Fruit fly (Drosophila melanogaster): ENCODE measurements around the gene CG15211.

CG15211 gene

dm6 chrX:10806718-10807412 is 34.5 kb downstream of the CG15211 start (continued):
- TF ChIP-seq salm (tag; optimal IDR thresholded peaks at IDR 0.05) (no peak), pho (GFP tag; optimal IDR thresholded peaks at IDR 0.05) (no peak), CG3995 (GFP tag; optimal IDR thresholded peaks at IDR 0.05) (no peak), vvl (GFP tag; IDR thresholded peaks at IDR 0.05) (no peak), gem (tag; optimal IDR thresholded peaks at IDR 0.05) (peak; percentile 8), CG7745 (tag; optimal IDR thresholded peaks at IDR 0.05) (no peak), CG16779 (GFP tag; IDR thresholded peaks at IDR 0.05) (no peak), lov (optimal IDR thresholded peaks at IDR 0.05) (no peak), lov (GFP tag; IDR thresholded peaks at IDR 0.05) (no peak), nerfin-1 (tag; optimal IDR thresholded peaks at IDR 0.05) (no peak), chinmo (GFP tag; IDR thresholded peaks at IDR 0.05; ENCODE audit: partially characterized antibody) (peak; percentile 74; the same call in 2 of the 4 replicates), zfh2 (GFP tag; optimal IDR thresholded peaks at IDR 0.05) (no peak), mirr (GFP tag; optimal IDR thresholded peaks at IDR 0.05) (no peak), Asciz (GFP tag; optimal IDR thresholded peaks at IDR 0.05) (no peak), unpg (GFP tag; optimal IDR thresholded peaks at IDR 0.05) (no peak), CG2678 (tag; optimal IDR thresholded peaks at IDR 0.05) (peak; percentile 3), CG9437 (GFP tag; optimal IDR thresholded peaks at IDR 0.05) (peak; percentile 98), jumu (GFP tag; optimal IDR thresholded peaks at IDR 0.05) (no peak), GATAe (GFP tag; conservative IDR thresholded peaks at IDR 0.05) (no peak), CG8924 (tag; optimal IDR thresholded peaks at IDR 0.05) (no peak), CG6175 (GFP tag; IDR thresholded peaks at IDR 0.05) (no peak), CoRest (tag; optimal IDR thresholded peaks at IDR 0.05) (peak; percentile 10), row (GFP tag; IDR thresholded peaks at IDR 0.05) (peak; percentile 42; the same call in 1 of the 3 replicates), CG17568 (GFP tag; optimal IDR thresholded peaks at IDR 0.05) (no peak), CG3163 (GFP tag; optimal IDR thresholded peaks at IDR 0.05) (peak; percentile 25), Dfd (GFP tag; optimal IDR thresholded peaks at IDR 0.05) (no peak), CG18599 (GFP tag; optimal IDR thresholded peaks at IDR 0.05) (peak; percentile 33), MTF-1 (GFP tag; optimal IDR thresholded peaks at IDR 0.05; ENCODE audit: borderline replicate concordance) (no peak), CG17912 (GFP tag; optimal IDR thresholded peaks at IDR 0.05) (no peak), sob (GFP tag; IDR thresholded peaks at IDR 0.05) (no peak), btn (GFP tag; optimal IDR thresholded peaks at IDR 0.05) (no peak), NK7.1 (GFP tag; optimal IDR thresholded peaks at IDR 0.05) (no peak), CG11696 (GFP tag; IDR thresholded peaks at IDR 0.05) (no peak), BtbVII (GFP tag; optimal IDR thresholded peaks at IDR 0.05) (no peak), CG2889 (GFP tag; IDR thresholded peaks at IDR 0.05) (no peak), Poxn (GFP tag; IDR thresholded peaks at IDR 0.05) (no peak), crol (GFP tag; IDR thresholded peaks at IDR 0.05) (no peak), Dll (GFP tag; IDR thresholded peaks at IDR 0.05; ENCODE audit: partially characterized antibody) (no peak), ro (GFP tag; IDR thresholded peaks at IDR 0.05) (no peak), CG9215 (GFP tag; IDR thresholded peaks at IDR 0.05) (no peak)

- TF ChIP-seq twi (tag; optimal IDR thresholded peaks at IDR 0.05): peak; percentile 29
- no peak for TF ChIP-seq nerfin-2 (GFP tag; IDR thresholded peaks at IDR 0.05; ENCODE audit: partially characterized antibody)
- no peak for TF ChIP-seq CG2678 (tag; optimal IDR thresholded peaks at IDR 0.05)
- no peak for TF ChIP-seq CG12744 (GFP tag; optimal IDR thresholded peaks at IDR 0.05)
- peak; percentile 33 for TF ChIP-seq psq (GFP tag; optimal IDR thresholded peaks at IDR 0.05)
- no peak for TF ChIP-seq Max (GFP tag; optimal IDR thresholded peaks at IDR 0.05)
- TF ChIP-seq Dad (GFP tag; optimal IDR thresholded peaks at IDR 0.05): no peak
- no peak for TF ChIP-seq CG6272 (GFP tag; IDR thresholded peaks at IDR 0.05)
- TF ChIP-seq pros (GFP tag; optimal IDR thresholded peaks at IDR 0.05): peak; percentile 86
- TF ChIP-seq stwl (tag; optimal IDR thresholded peaks at IDR 0.05): peak; percentile 8
- TF ChIP-seq CG31224 (GFP tag; IDR thresholded peaks at IDR 0.05): no peak
- no peak for TF ChIP-seq shn (GFP tag; optimal IDR thresholded peaks at IDR 0.05)
- no peak for TF ChIP-seq rib (GFP tag; IDR thresholded peaks at IDR 0.05)
- no peak for TF ChIP-seq row (GFP tag; IDR thresholded peaks at IDR 0.05)
- no peak for TF ChIP-seq Eip74EF (GFP tag; optimal IDR thresholded peaks at IDR 0.05)
Observed at dm6 chrX:10808684-10809083, 36.3 kb downstream of the CG15211 start.
